Worm (Caenorhabditis elegans) whole organism, L2 larva: ENCODE results near the gene srw-144.
"Not testable (repeated sequence)": the region's sequence is repeated elsewhere in the genome, so short reads cannot be mapped to it uniquely, and the experiment has no call there.

Source experiments
- R02D3.7 ChIP-seq: fragments of 150-350 bp; optimal IDR thresholded peaks from 2 replicates; lab custom pipeline; 2014; ENCODE audit warnings: missing biosample characterization, missing genetic modification characterization
- Y55F3AM.14 ChIP-seq: fragments of 200-800 bp; sonication (Bioruptor generic); optimal IDR thresholded peaks from 2 replicates; lab custom pipeline; 2018; ENCODE audit warnings: mild to moderate bottlenecking, missing genetic modification characterization, missing compliant biosample characterization
- alr-1 ChIP-seq: fragments of 150-350 bp; optimal IDR thresholded peaks from 2 replicates; lab custom pipeline; 2014; ENCODE audit warnings: missing biosample characterization, missing genetic modification characterization
- aly-2 ChIP-seq: fragments of 150-350 bp; optimal IDR thresholded peaks from 2 replicates; lab custom pipeline; 2014; ENCODE audit warnings: missing biosample characterization, missing genetic modification characterization
- blmp-1 ChIP-seq: sonication (generic microtip); optimal IDR thresholded peaks from 2 replicates; lab custom pipeline; 2017; ENCODE audit warnings: missing genetic modification characterization, mild to moderate bottlenecking, missing compliant biosample characterization, antibody characterized with exemption, moderate library complexity; ENCODE audit not compliant: insufficient read depth
- ceh-16 ChIP-seq: fragments of 150-350 bp; optimal IDR thresholded peaks from 2 replicates; lab custom pipeline; 2014; ENCODE audit warnings: missing biosample characterization, missing genetic modification characterization
- ceh-82 ChIP-seq: fragments of 150-350 bp; optimal IDR thresholded peaks from 2 replicates; lab custom pipeline; 2014; ENCODE audit warnings: missing biosample characterization, missing genetic modification characterization
- crh-2 ChIP-seq: sonication (generic microtip); optimal IDR thresholded peaks from 2 replicates; lab custom pipeline; 2017; ENCODE audit warnings: missing biosample characterization, missing genetic modification characterization
- dmd-4 ChIP-seq: sonication (generic microtip); optimal IDR thresholded peaks from 2 replicates; lab custom pipeline; 2017; ENCODE audit warnings: missing biosample characterization, missing genetic modification characterization
- egl-27 ChIP-seq: sonication (generic microtip); optimal IDR thresholded peaks from 3 replicates; lab custom pipeline; 2017; ENCODE audit warnings: missing biosample characterization, missing genetic modification reagents, missing genetic modification characterization
- elt-1 ChIP-seq: fragments of 150-350 bp; optimal IDR thresholded peaks from 2 replicates; lab custom pipeline; 2014; ENCODE audit warnings: missing biosample characterization, missing genetic modification characterization
- elt-3 ChIP-seq: sonication (generic microtip); optimal IDR thresholded peaks from 2 replicates; lab custom pipeline; 2017; ENCODE audit warnings: missing biosample characterization, missing genetic modification characterization
- fos-1 ChIP-seq: fragments of 150-350 bp; optimal IDR thresholded peaks from 2 replicates; lab custom pipeline; 2014; ENCODE audit warnings: missing biosample characterization, missing genetic modification characterization
- gmeb-1 ChIP-seq: fragments of 150-350 bp; optimal IDR thresholded peaks from 2 replicates; lab custom pipeline; 2014; ENCODE audit warnings: missing biosample characterization, missing genetic modification characterization
- lin-13 ChIP-seq: fragments of 150-350 bp; optimal IDR thresholded peaks from 2 replicates; lab custom pipeline; 2014; ENCODE audit warnings: missing biosample characterization, missing genetic modification reagents, missing genetic modification characterization
- lsy-2 ChIP-seq, 2 experiments: fragments of 150-350 bp in 1 of 2; sonication (generic microtip) in 1 of 2; optimal IDR thresholded peaks; 2 replicates each; lab custom pipeline; 2014 to 2017; ENCODE audit warnings: missing biosample characterization in 2 of 2, missing genetic modification characterization in 2 of 2
- mab-5 ChIP-seq: fragments of 150-350 bp; optimal IDR thresholded peaks from 2 replicates; lab custom pipeline; 2014; ENCODE audit warnings: missing biosample characterization, missing genetic modification characterization
- mbf-1 ChIP-seq: sonication (generic microtip); optimal IDR thresholded peaks from 2 replicates; lab custom pipeline; 2017; ENCODE audit warnings: missing biosample characterization, missing genetic modification characterization
- nhr-12 ChIP-seq: fragments of 150-350 bp; optimal IDR thresholded peaks from 2 replicates; lab custom pipeline; 2014; ENCODE audit warnings: missing biosample characterization, missing genetic modification characterization
- nhr-21 ChIP-seq: fragments of 150-350 bp; optimal IDR thresholded peaks from 2 replicates; lab custom pipeline; 2014; ENCODE audit warnings: missing biosample characterization, missing genetic modification characterization
- nhr-23 ChIP-seq: fragments of 150-350 bp; optimal IDR thresholded peaks from 2 replicates; lab custom pipeline; 2014; ENCODE audit warnings: missing biosample characterization, missing genetic modification reagents, missing genetic modification characterization
- nhr-237 ChIP-seq: fragments of 150-350 bp; optimal IDR thresholded peaks from 2 replicates; lab custom pipeline; 2014; ENCODE audit warnings: missing biosample characterization, missing genetic modification characterization
- nhr-6 ChIP-seq: fragments of 150-350 bp; optimal IDR thresholded peaks from 2 replicates; lab custom pipeline; 2014; ENCODE audit warnings: missing biosample characterization, missing genetic modification characterization
- nhr-77 ChIP-seq: fragments of 150-350 bp; optimal IDR thresholded peaks from 2 replicates; lab custom pipeline; 2014; ENCODE audit warnings: missing biosample characterization, missing genetic modification characterization
- peb-1 ChIP-seq: fragments of 150-350 bp; optimal IDR thresholded peaks from 2 replicates; lab custom pipeline; 2014; ENCODE audit warnings: missing biosample characterization, missing genetic modification characterization
- skn-1 ChIP-seq: sonication (generic microtip); optimal IDR thresholded peaks from 2 replicates; lab custom pipeline; 2017; ENCODE audit warnings: missing biosample characterization, missing genetic modification characterization
- sma-3 ChIP-seq: sonication (generic microtip); optimal IDR thresholded peaks from 2 replicates; lab custom pipeline; 2016; ENCODE audit warnings: missing genetic modification reagents, missing genetic modification characterization, missing compliant biosample characterization
- sma-9 ChIP-seq, 2 experiments: fragments of 150-350 bp in 1 of 2; sonication (generic microtip) in 1 of 2; optimal IDR thresholded peaks; 2 replicates each; lab custom pipeline; 2014 to 2016; ENCODE audit warnings: missing genetic modification characterization in 2 of 2, mild to moderate bottlenecking in 1 of 2, missing biosample characterization in 1 of 2, missing compliant biosample characterization in 1 of 2, missing genetic modification reagents in 1 of 2, moderate library complexity in 1 of 2
- unc-55 ChIP-seq: fragments of 150-350 bp; sonication (generic microtip); optimal IDR thresholded peaks from 3 replicates; lab custom pipeline; 2014; ENCODE audit warnings: missing biosample characterization, missing genetic modification reagents, missing genetic modification characterization
- unc-62 ChIP-seq: fragments of 150-350 bp; optimal IDR thresholded peaks from 2 replicates; lab custom pipeline; 2014; ENCODE audit warnings: missing biosample characterization, missing genetic modification reagents, missing genetic modification characterization
- zag-1 ChIP-seq: fragments of 150-350 bp; optimal IDR thresholded peaks from 2 replicates; lab custom pipeline; 2014; ENCODE audit warnings: missing biosample characterization, missing genetic modification characterization
- ztf-1 ChIP-seq: fragments of 200-800 bp; sonication (Bioruptor generic); conservative IDR thresholded peaks from 2 replicates; pipeline ENCODE4 v1.3.6; 2022; ENCODE audit warnings: missing genetic modification characterization, missing compliant biosample characterization

The srw-144 gene

DNA sequence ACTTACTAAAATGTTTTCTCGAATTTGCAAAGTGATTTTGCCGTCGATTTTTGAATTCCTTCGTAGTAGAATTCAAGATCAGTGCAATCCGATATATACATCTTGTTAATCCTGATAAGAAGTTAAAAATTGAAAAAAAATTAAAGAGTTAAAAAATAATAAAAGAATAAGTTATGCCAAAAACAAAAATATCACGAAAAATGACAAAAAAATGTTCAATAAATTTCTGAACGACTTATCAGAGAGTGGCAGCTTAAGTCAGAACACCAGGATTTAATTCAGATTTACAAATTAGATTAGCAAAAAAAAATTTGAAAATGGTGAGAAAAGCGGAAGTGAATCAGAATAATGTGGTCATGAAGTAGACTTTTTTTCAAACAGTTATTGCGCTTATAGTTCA, 14.5 kb upstream of the srw-144 start, which contains the start of gene srw-123:
srw-123 (minus strand) TSS at position 101 of the 400 bp plus-strand sequence.
- TF ChIP-seq mab-5, aly-2, ceh-16 (tag; lab: Kevin White, UChicago): not testable (repeated sequence)
- TF ChIP-seq, all 48 proteins: peak for 0; not testable (repeated sequence) for 48

DNA sequence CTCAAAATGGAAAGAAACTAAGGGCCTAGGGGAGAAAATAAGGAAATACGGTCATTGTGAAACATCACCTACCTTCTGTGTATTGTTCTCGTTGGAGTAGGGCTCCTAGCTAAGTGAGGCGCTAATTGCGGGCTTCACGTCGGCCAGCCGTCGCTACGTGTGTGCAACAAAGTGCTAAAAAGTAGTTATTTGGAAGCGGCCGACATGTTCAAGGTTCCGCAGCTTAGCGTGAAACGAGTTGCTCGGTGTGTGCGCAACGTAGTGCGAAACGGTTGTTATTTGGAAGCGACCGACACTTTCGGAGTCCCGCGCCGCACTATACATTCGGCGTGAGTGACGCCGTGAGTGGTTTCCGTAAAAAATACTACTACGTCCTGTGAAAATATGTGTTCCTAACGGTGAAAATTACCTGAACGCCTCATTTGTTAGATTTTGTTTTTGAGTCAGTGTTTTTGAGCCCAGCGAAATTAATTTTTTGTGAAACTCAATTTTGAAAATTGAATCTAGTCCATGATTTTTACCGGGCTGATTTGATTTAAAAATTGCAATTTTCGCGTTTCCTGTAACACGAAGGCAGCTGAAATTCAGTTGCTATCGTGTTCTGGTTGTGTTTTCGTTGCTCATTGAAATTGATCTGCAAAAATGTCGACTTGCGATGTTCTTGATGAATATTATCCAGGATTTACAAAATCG, 10.7 kb upstream of the srw-144 start, which contains the start of gene srw-129:
srw-129 (plus strand) TSS at position 643 of the 693 bp plus-strand sequence.
- no peak for TF ChIP-seq alr-1 (tag; lab: Kevin White, UChicago)

DNA sequence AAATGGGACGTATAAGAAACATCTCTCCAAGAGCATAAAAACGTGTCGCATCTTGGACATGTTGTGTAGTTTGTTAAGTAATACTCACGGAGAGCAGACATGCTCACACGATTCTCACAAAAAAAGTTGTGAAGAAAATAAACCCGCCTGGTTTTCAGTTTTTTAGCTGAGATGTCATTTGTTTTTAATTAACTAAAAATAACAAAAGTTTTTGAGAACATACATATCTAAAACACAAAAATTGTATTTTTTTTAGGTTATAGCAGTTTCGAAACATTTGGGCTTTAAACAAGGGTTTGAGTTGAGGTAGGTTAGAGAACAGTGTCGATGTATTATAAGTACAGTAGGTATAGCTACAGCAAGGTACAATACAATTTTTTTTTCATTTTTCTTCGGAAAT, 4.0 kb upstream of the srw-144 start, which contains the start of gene srh-88:
srh-88 (minus strand) TSS at position 101 of the 400 bp plus-strand sequence.
- TF ChIP-seq peb-1 (tag; lab: Kevin White, UChicago) (no peak), nhr-6 (tag; lab: Kevin White, UChicago) (no peak), unc-62 (GFP tag; lab: Kevin White, UChicago) (no peak), sma-3 (GFP tag; lab: Kevin White, UChicago) (no peak), zag-1 (tag; lab: Kevin White, UChicago) (no peak), nhr-77 (tag; lab: Kevin White, UChicago) (no peak), ceh-82 (tag; lab: Kevin White, UChicago) (no peak), lin-13 (no peak), nhr-23 (tag; lab: Kevin White, UChicago) (no peak), egl-27 (tag; lab: Kevin White, UChicago) (no peak), Y55F3AM.14 (GFP tag; lab: Kevin White, UChicago) (no peak), nhr-21 (tag; lab: Kevin White, UChicago) (no peak), R02D3.7 (tag; lab: Kevin White, UChicago) (no peak), unc-55 (no peak), skn-1 (tag; lab: Kevin White, UChicago) (no peak), mab-5 (tag; lab: Kevin White, UChicago) (no peak), fos-1 (no peak), dmd-4 (no peak)
- TF ChIP-seq, all 48 proteins: peak for 0

DNA sequence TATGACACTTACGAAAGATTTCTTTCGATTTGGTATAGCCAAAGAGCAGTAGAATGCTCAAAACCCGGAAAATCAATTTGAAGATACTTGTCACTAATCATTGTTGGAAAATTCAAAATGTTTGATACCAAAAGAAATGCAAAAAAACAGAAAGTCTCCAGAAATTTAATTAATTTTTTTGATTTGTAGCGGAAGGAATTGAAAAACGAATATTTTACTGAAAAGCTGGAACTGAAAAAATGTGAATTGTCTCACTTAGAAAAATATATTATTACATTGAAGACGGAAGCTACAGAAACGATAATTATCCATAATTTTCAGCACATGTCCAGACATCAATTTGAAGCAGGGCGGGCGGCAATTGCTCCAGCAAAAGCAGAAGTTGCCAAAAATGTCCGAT, 2.2 kb upstream of the srw-144 start, which contains the start of gene srw-138:
srw-138 (minus strand) TSS at position 101 of the 400 bp plus-strand sequence.
- TF ChIP-seq R02D3.7 (tag; lab: Kevin White, UChicago) (no peak), alr-1 (tag; lab: Kevin White, UChicago) (no peak), nhr-237 (no peak), crh-2 (tag; lab: Kevin White, UChicago) (no peak), dmd-4 (no peak), elt-3 (tag; lab: Kevin White, UChicago) (no peak), blmp-1 (no peak), lsy-2 (tag; optimal IDR thresholded peaks at IDR 0.05; lab: Kevin White, UChicago) (no peak), peb-1 (tag; lab: Kevin White, UChicago) (no peak), mbf-1 (tag; lab: Kevin White, UChicago) (no peak), sma-9 (GFP tag; optimal IDR thresholded peaks at IDR 0.05; lab: Kevin White, UChicago) (no peak), sma-9 (tag; optimal IDR thresholded peaks at IDR 0.05; lab: Kevin White, UChicago) (no peak), zag-1 (tag; lab: Kevin White, UChicago) (no peak), ztf-1 (GFP tag; lab: Robert Waterston, UW) (no peak), mab-5 (tag; lab: Kevin White, UChicago) (no peak)

DNA sequence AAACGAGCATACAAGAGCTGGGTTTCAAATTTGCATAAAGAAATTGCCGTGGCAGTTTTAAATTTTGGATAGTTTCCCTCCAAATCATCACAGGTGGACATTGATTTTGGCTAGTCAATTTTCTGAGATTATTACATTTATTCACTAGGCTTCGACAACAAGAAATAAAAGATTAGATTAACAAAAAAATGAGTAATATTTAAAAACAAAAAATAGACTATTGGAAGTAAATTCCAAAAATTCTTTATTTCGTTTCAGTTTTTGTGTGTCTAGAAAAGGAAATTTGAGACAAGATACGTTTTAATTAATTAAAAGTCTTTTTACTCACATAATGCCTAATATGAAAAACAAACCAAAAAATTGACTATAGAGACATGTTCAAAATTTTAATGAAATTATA, 2.6 kb downstream of the srw-144 start, which contains the start of gene srw-142:
srw-142 (minus strand) TSS at position 101 of the 400 bp plus-strand sequence.
- no peak for TF ChIP-seq aly-2 (tag; lab: Kevin White, UChicago)
- no peak for TF ChIP-seq nhr-12 (tag; lab: Kevin White, UChicago)
- no peak for TF ChIP-seq egl-27 (tag; lab: Kevin White, UChicago)
- no peak for TF ChIP-seq zag-1 (tag; lab: Kevin White, UChicago)
- TF ChIP-seq R02D3.7 (tag; lab: Kevin White, UChicago) = no peak
- no peak for TF ChIP-seq elt-1 (tag; lab: Kevin White, UChicago)
- TF ChIP-seq nhr-23 (tag; lab: Kevin White, UChicago) = no peak
- no peak for TF ChIP-seq mbf-1 (tag; lab: Kevin White, UChicago)
- no peak for TF ChIP-seq gmeb-1 (tag; lab: Kevin White, UChicago)
- TF ChIP-seq nhr-6 (tag; lab: Kevin White, UChicago) = no peak
